Worm (Caenorhabditis elegans) whole organism, young adult: Measurements from ENCODE around the gene F19B6.3.
A peak's percentile ranks its signal among the peaks of the same experiment; 100 is the strongest.

Experiments
- B0261.1 ChIP-seq: sonication (generic microtip); optimal IDR thresholded peaks from 2 replicates; lab custom pipeline; 2016; ENCODE audit warnings: mild to moderate bottlenecking, missing genetic modification characterization, moderate library complexity, missing compliant biosample characterization
- B0336.3 ChIP-seq: fragments of 200-800 bp; sonication (Bioruptor generic); IDR thresholded peaks from 2 replicates; pipeline ENCODE4 v1.3.6; 2022; ENCODE audit warnings: missing genetic modification characterization, missing compliant biosample characterization
- F10E7.11 ChIP-seq: sonication (generic microtip); optimal IDR thresholded peaks from 2 replicates; lab custom pipeline; 2017; ENCODE audit warnings: mild to moderate bottlenecking, missing genetic modification characterization, moderate library complexity, missing compliant biosample characterization
- F57C9.4 ChIP-seq: sonication (generic microtip); optimal IDR thresholded peaks from 2 replicates; lab custom pipeline; 2017; ENCODE audit warnings: mild to moderate bottlenecking, missing genetic modification characterization, missing compliant biosample characterization
- K12H6.12 ChIP-seq: fragments of 200-800 bp; sonication (Bioruptor generic); optimal IDR thresholded peaks from 2 replicates; lab custom pipeline; 2018; ENCODE audit warnings: mild to moderate bottlenecking, missing genetic modification characterization, missing compliant biosample characterization
- Y56A3A.18 ChIP-seq: fragments of 200-800 bp; sonication (Bioruptor generic); IDR thresholded peaks from 2 replicates; pipeline ENCODE4 v1.3.6; 2022; ENCODE audit warnings: missing genetic modification reagents, missing genetic modification characterization, missing compliant biosample characterization
- Y79H2A.3 ChIP-seq: fragments of 200-800 bp; sonication (Bioruptor generic); conservative IDR thresholded peaks from 2 replicates; pipeline ENCODE4 v1.3.6; 2022; ENCODE audit warnings: missing genetic modification reagents, missing genetic modification characterization, missing compliant biosample characterization
- Y95B8A.8 ChIP-seq: fragments of 200-800 bp; sonication (Bioruptor generic); IDR thresholded peaks from 2 replicates; pipeline ENCODE4 v1.3.6; 2022; ENCODE audit warnings: missing genetic modification reagents, missing genetic modification characterization, missing compliant biosample characterization
- ZK185.1 ChIP-seq: sonication (generic microtip); optimal IDR thresholded peaks from 2 replicates; lab custom pipeline; 2016; ENCODE audit warnings: mild to moderate bottlenecking, missing genetic modification characterization, missing compliant biosample characterization; ENCODE audit not compliant: poor library complexity, severe bottlenecking
- cebp-1 ChIP-seq, 2 experiments: fragments of 200-800 bp in 1 of 2; sonication (Bioruptor generic) in 1 of 2; sonication (generic microtip) in 1 of 2; IDR thresholded peaks in 1 of 2; optimal IDR thresholded peaks in 1 of 2; 2 replicates each; pipeline versions ENCODE4 v1.3.6 to Lab custom; 2017 to 2022; ENCODE audit warnings: missing compliant biosample characterization in 2 of 2, missing genetic modification characterization in 2 of 2, mild to moderate bottlenecking in 1 of 2, missing genetic modification reagents in 1 of 2, moderate library complexity in 1 of 2
- ceh-79 ChIP-seq: sonication (generic microtip); optimal IDR thresholded peaks from 2 replicates; lab custom pipeline; 2017; ENCODE audit warnings: mild to moderate bottlenecking, missing genetic modification characterization, missing compliant biosample characterization
- chd-7 ChIP-seq: sonication (generic microtip); optimal IDR thresholded peaks from 2 replicates; lab custom pipeline; 2016; ENCODE audit warnings: mild to moderate bottlenecking, missing genetic modification characterization, moderate library complexity, missing compliant biosample characterization
- dox-1 ChIP-seq: fragments of 200-800 bp; sonication (Bioruptor generic); IDR thresholded peaks from 2 replicates; pipeline ENCODE4 v1.3.6; 2022; ENCODE audit warnings: missing genetic modification reagents, missing genetic modification characterization, missing compliant biosample characterization
- dpff-1 ChIP-seq: sonication (generic microtip); optimal IDR thresholded peaks from 2 replicates; lab custom pipeline; 2017; ENCODE audit warnings: mild to moderate bottlenecking, missing genetic modification characterization, missing compliant biosample characterization
- him-1 ChIP-seq: sonication (generic microtip); optimal IDR thresholded peaks from 2 replicates; lab custom pipeline; 2016; ENCODE audit warnings: missing genotype, missing genetic modification reagents, missing genetic modification characterization, missing compliant biosample characterization
- hlh-12 ChIP-seq: sonication (generic microtip); optimal IDR thresholded peaks from 2 replicates; lab custom pipeline; 2016; ENCODE audit warnings: missing genetic modification characterization, missing compliant biosample characterization
- hmg-1.2 ChIP-seq: fragments of 200-800 bp; sonication (Bioruptor generic); IDR thresholded peaks from 2 replicates; pipeline ENCODE4 v1.3.6; 2022; ENCODE audit warnings: missing genetic modification reagents, missing genetic modification characterization, missing compliant biosample characterization
- lin-26 ChIP-seq: fragments of 200-800 bp; sonication (Bioruptor generic); IDR thresholded peaks from 2 replicates; pipeline ENCODE4 v1.3.6; 2022; ENCODE audit warnings: missing genetic modification reagents, missing genetic modification characterization, missing compliant biosample characterization
- lin-54 ChIP-seq: fragments of 200-800 bp; sonication (Bioruptor generic); optimal IDR thresholded peaks from 2 replicates; lab custom pipeline; 2018; ENCODE audit warnings: mild to moderate bottlenecking, missing genetic modification characterization, missing compliant biosample characterization
- madf-10 ChIP-seq: sonication (generic microtip); optimal IDR thresholded peaks from 2 replicates; lab custom pipeline; 2016; ENCODE audit warnings: mild to moderate bottlenecking, missing genetic modification characterization, missing compliant biosample characterization
- madf-8 ChIP-seq: fragments of 200-800 bp; sonication (Bioruptor generic); conservative IDR thresholded peaks from 2 replicates; pipeline ENCODE4 v1.3.6; 2022; ENCODE audit warnings: missing genetic modification reagents, missing genetic modification characterization, missing compliant biosample characterization
- mcd-1 ChIP-seq: fragments of 200-800 bp; sonication (Bioruptor generic); IDR thresholded peaks from 2 replicates; pipeline ENCODE4 v1.3.6; 2022; ENCODE audit warnings: missing genetic modification reagents, missing genetic modification characterization, missing compliant biosample characterization
- nfyb-1 ChIP-seq: fragments of 200-800 bp; sonication (Bioruptor generic); IDR thresholded peaks from 2 replicates; pipeline ENCODE4 v1.3.6; 2022; ENCODE audit warnings: missing genetic modification reagents, missing genetic modification characterization, missing compliant biosample characterization
- nhr-179 ChIP-seq: sonication (generic microtip); optimal IDR thresholded peaks from 2 replicates; lab custom pipeline; 2016; ENCODE audit warnings: mild to moderate bottlenecking, missing genetic modification characterization, missing compliant biosample characterization
- nhr-27 ChIP-seq: fragments of 200-800 bp; sonication (Bioruptor generic); optimal IDR thresholded peaks from 2 replicates; lab custom pipeline; 2018; ENCODE audit warnings: mild to moderate bottlenecking, missing genetic modification characterization, moderate library complexity, missing compliant biosample characterization
- pha-4 ChIP-seq: fragments of 150-350 bp; sonication (generic microtip); optimal IDR thresholded peaks from 2 replicates; lab custom pipeline; 2014; ENCODE audit warnings: missing biosample characterization, missing genetic modification reagents, missing genetic modification characterization
- rec-8 ChIP-seq, 2 experiments: sonication (generic microtip); optimal IDR thresholded peaks; 2 replicates each; lab custom pipeline; 2016; ENCODE audit warnings: mild to moderate bottlenecking in 2 of 2, missing genetic modification characterization in 2 of 2, missing genetic modification reagents in 2 of 2, missing genotype in 2 of 2, missing biosample characterization in 1 of 2, missing compliant biosample characterization in 1 of 2, moderate library complexity in 1 of 2
- snpc-1.1 ChIP-seq: sonication (generic microtip); optimal IDR thresholded peaks from 2 replicates; lab custom pipeline; 2017; ENCODE audit warnings: missing genetic modification characterization, mild to moderate bottlenecking, missing compliant biosample characterization, antibody characterized with exemption, moderate library complexity, missing genotype, missing genetic modification reagents; ENCODE audit not compliant: insufficient read depth
- snpc-3.4 ChIP-seq: sonication (generic microtip); optimal IDR thresholded peaks from 2 replicates; lab custom pipeline; 2017; ENCODE audit warnings: missing genetic modification characterization, mild to moderate bottlenecking, missing compliant biosample characterization, antibody characterized with exemption, moderate library complexity, missing genotype, missing genetic modification reagents
- snpc-4 ChIP-seq, 5 experiments: fragments of 150-350 bp in 1 of 5; sonication (generic microtip) in 4 of 5; optimal IDR thresholded peaks; 2 replicates each; lab custom pipeline; 2014 to 2018; ENCODE audit warnings: missing genetic modification characterization in 5 of 5, missing biosample characterization in 3 of 5, antibody characterized with exemption in 2 of 5, mild to moderate bottlenecking in 2 of 5, missing compliant biosample characterization in 2 of 5, missing genotype in 2 of 5, moderate library complexity in 2 of 5, missing genetic modification reagents in 1 of 5
- tbp1 ChIP-seq: fragments of 200-800 bp; sonication (Bioruptor generic); optimal IDR thresholded peaks from 2 replicates; lab custom pipeline; 2018; ENCODE audit warnings: mild to moderate bottlenecking, missing genetic modification characterization, missing compliant biosample characterization
- zfh-2 ChIP-seq: fragments of 200-800 bp; sonication (Bioruptor generic); conservative IDR thresholded peaks from 2 replicates; pipeline ENCODE4 v1.3.6; 2022; ENCODE audit warnings: missing genetic modification reagents, missing genetic modification characterization, missing compliant biosample characterization
- ztf-28 ChIP-seq: fragments of 200-800 bp; sonication (Bioruptor generic); IDR thresholded peaks from 2 replicates; pipeline ENCODE4 v1.3.6; 2022; ENCODE audit warnings: missing genetic modification reagents, missing genetic modification characterization, missing compliant biosample characterization
- ztf-6 ChIP-seq: fragments of 200-800 bp; sonication (Bioruptor generic); IDR thresholded peaks from 2 replicates; pipeline ENCODE4 v1.3.6; 2022; ENCODE audit warnings: missing genetic modification reagents, missing genetic modification characterization, missing compliant biosample characterization

The F19B6.3 gene

DNA sequence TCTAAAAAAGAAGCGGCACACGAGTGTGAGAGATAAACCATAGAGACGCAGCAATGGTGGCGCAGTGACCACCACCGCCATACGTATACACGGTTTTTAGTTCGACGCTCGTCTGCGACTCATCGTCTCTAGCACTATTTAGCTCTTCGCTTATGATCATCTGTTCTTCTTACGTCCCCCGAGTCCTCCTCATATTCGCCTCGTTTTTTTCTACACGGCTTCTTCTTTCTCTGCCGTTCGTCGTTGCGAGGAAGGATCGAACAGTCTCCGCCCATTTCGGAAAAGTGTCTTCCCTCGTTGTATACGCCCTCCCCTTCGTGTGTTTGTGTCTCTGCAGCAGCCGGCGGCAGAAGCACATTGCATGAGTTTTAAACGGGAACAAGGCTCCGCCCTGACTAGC is 37.9 kb downstream of the F19B6.3 start:
- TF ChIP-seq ceh-79 (tag; lab: Kevin White, UChicago): no peak
- TF ChIP-seq F57C9.4: no peak
- TF ChIP-seq snpc-3.4: no peak
- 0 out of 2 replicates have a peak, but pooled peaks have one; percentile 22 for TF ChIP-seq cebp-1 (GFP tag; IDR thresholded peaks at IDR 0.05; lab: Robert Waterston, UW)
- no peak for TF ChIP-seq cebp-1 (tag; optimal IDR thresholded peaks at IDR 0.05; lab: Kevin White, UChicago)
- TF ChIP-seq madf-10 (tag; lab: Kevin White, UChicago): no peak
- no peak for TF ChIP-seq dpff-1 (tag; lab: Kevin White, UChicago)
- no peak for TF ChIP-seq nhr-179 (tag; lab: Kevin White, UChicago)
- no peak for TF ChIP-seq rec-8 (tag; optimal IDR thresholded peaks at IDR 0.05; lab: Kevin White, UChicago)
- TF ChIP-seq lin-54 (GFP tag; lab: Kevin White, UChicago): no peak
- TF ChIP-seq zfh-2 (GFP tag; lab: Robert Waterston, UW): peak; percentile 71; the same call in 1 of the 2 replicates
- no peak for TF ChIP-seq Y95B8A.8 (GFP tag; lab: Robert Waterston, UW)
- peak; percentile 48; the same call in 1 of the 2 replicates for TF ChIP-seq dox-1 (GFP tag; lab: Robert Waterston, UW)
- no peak for TF ChIP-seq madf-8 (GFP tag; lab: Robert Waterston, UW)
- TF ChIP-seq ztf-6: no peak
- TF ChIP-seq hmg-1.2 (GFP tag; lab: Robert Waterston, UW): peak; percentile 53
- TF ChIP-seq F10E7.11 (tag; lab: Kevin White, UChicago): no peak
- TF ChIP-seq ZK185.1 (tag; lab: Kevin White, UChicago): no peak
- 0 out of 2 replicates have a peak, but pooled peaks have one; percentile 31 for TF ChIP-seq mcd-1 (GFP tag; lab: Robert Waterston, UW)
- TF ChIP-seq pha-4 (tag; lab: Kevin White, UChicago): no peak
- no peak for TF ChIP-seq nfyb-1 (GFP tag; lab: Robert Waterston, UW)
- TF ChIP-seq ztf-28 (GFP tag; lab: Robert Waterston, UW): no peak
- TF ChIP-seq B0261.1 (tag; lab: Kevin White, UChicago): no peak
- peak; percentile 67 for TF ChIP-seq K12H6.12
- TF ChIP-seq him-1 (tag; lab: Kevin White, UChicago): no peak
- TF ChIP-seq snpc-4 (GFP tag; optimal IDR thresholded peaks at IDR 0.05; lab: Kevin White, UChicago): no peak
- TF ChIP-seq snpc-4 (tag; optimal IDR thresholded peaks at IDR 0.05; lab: Kevin White, UChicago): peak in 1 of 4 experiments; percentile 15
- TF ChIP-seq Y79H2A.3: no peak
- TF ChIP-seq tbp1 (GFP tag; lab: Kevin White, UChicago): no peak
- TF ChIP-seq hlh-12 (tag; lab: Kevin White, UChicago): no peak

DNA sequence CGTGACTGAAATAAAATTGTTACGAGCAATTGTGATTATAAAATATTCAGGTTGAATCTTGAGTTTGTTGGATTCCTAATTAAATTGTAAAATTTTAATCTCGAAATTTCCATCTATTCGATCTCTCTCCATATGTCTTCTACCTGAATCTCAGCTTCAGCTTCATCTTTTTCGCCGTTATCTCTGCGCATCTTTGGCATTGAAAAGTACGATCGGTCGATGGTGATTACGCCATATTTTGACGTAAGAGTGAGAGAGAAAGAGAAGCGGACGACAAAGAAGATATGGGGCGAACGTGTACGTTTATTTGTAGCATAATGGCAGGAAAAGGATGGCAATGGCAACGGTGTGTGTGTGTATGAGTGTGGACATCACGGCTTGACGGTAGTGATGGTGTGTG is 39.5 kb downstream of the F19B6.3 start:
- no peak for TF ChIP-seq snpc-1.1
- TF ChIP-seq Y56A3A.18 (GFP tag; lab: Robert Waterston, UW): no peak
- no peak for TF ChIP-seq nfyb-1 (GFP tag; lab: Robert Waterston, UW)
- TF ChIP-seq B0261.1 (tag; lab: Kevin White, UChicago): no peak
- no peak for TF ChIP-seq dox-1 (GFP tag; lab: Robert Waterston, UW)
- TF ChIP-seq chd-7 (tag; lab: Kevin White, UChicago): no peak
- TF ChIP-seq lin-54 (GFP tag; lab: Kevin White, UChicago): no peak
- TF ChIP-seq ztf-28 (GFP tag; lab: Robert Waterston, UW): no peak
- no peak for TF ChIP-seq nhr-27 (tag; lab: Kevin White, UChicago)
- no peak for TF ChIP-seq B0336.3 (GFP tag; lab: Robert Waterston, UW)
- TF ChIP-seq lin-26 (GFP tag; lab: Robert Waterston, UW): no peak
